Worm (Caenorhabditis elegans) whole organism, L1 larva: Measurements from ENCODE around the gene F21D5.9.

Experiments used
- C34B4.2 ChIP-seq: sonication (generic microtip); optimal IDR thresholded peaks from 2 replicates; lab custom pipeline; 2017; ENCODE audit warnings: mild to moderate bottlenecking, missing genetic modification characterization, missing compliant biosample characterization
- ama-1 ChIP-seq: fragments of 150-350 bp; optimal IDR thresholded peaks from 2 replicates; lab custom pipeline; 2014
- egl-27 ChIP-seq, 2 experiments: fragments of 150-350 bp in 1 of 2; sonication (generic microtip); optimal IDR thresholded peaks; 3 replicates each; lab custom pipeline; 2017 to 2018; ENCODE audit warnings: missing biosample characterization in 2 of 2, missing genetic modification characterization in 2 of 2, missing genetic modification reagents in 2 of 2
- elt-3 ChIP-seq, 6 experiments: fragments of 150-350 bp in 1 of 6; sonication (generic microtip); optimal IDR thresholded peaks; 2 replicates each; lab custom pipeline; 2017 to 2018; ENCODE audit warnings: missing biosample characterization in 6 of 6, missing genetic modification characterization in 6 of 6, inconsistent platforms in 1 of 6
- lin-13 ChIP-seq: fragments of 150-350 bp; optimal IDR thresholded peaks from 2 replicates; lab custom pipeline; 2014; ENCODE audit warnings: missing biosample characterization, missing genetic modification reagents, missing genetic modification characterization
- lin-39 ChIP-seq: fragments of 150-350 bp; optimal IDR thresholded peaks from 2 replicates; lab custom pipeline; 2014; ENCODE audit warnings: missing biosample characterization, missing genetic modification reagents, missing genetic modification characterization
- lir-3 ChIP-seq: sonication (generic microtip); optimal IDR thresholded peaks from 2 replicates; lab custom pipeline; 2016; ENCODE audit warnings: mild to moderate bottlenecking, missing genetic modification characterization, moderate library complexity, missing compliant biosample characterization; ENCODE audit not compliant: poor library complexity
- mdl-1 ChIP-seq, 2 experiments: fragments of 150-350 bp; optimal IDR thresholded peaks; 2 replicates each; lab custom pipeline; 2014 to 2017; ENCODE audit warnings: missing biosample characterization in 2 of 2, missing genetic modification characterization in 2 of 2, inconsistent platforms in 1 of 2
- mep-1 ChIP-seq: fragments of 150-350 bp; optimal IDR thresholded peaks from 2 replicates; lab custom pipeline; 2014; ENCODE audit warnings: missing biosample characterization, missing genetic modification characterization
- nhr-11 ChIP-seq: fragments of 150-350 bp; optimal IDR thresholded peaks from 2 replicates; lab custom pipeline; 2014; ENCODE audit warnings: missing biosample characterization, missing genetic modification characterization
- snpc-4 ChIP-seq: fragments of 150-350 bp; optimal IDR thresholded peaks from 2 replicates; lab custom pipeline; 2014; ENCODE audit warnings: missing biosample characterization, missing genetic modification characterization
- sptf-1 ChIP-seq: fragments of 150-350 bp; optimal IDR thresholded peaks from 2 replicates; lab custom pipeline; 2014; ENCODE audit warnings: missing biosample characterization, missing genetic modification characterization
- unc-86 ChIP-seq: sonication (generic microtip); optimal IDR thresholded peaks from 2 replicates; lab custom pipeline; 2016; ENCODE audit warnings: missing genetic modification characterization, missing compliant biosample characterization
- zip-4 ChIP-seq: fragments of 200-800 bp; sonication (Bioruptor generic); optimal IDR thresholded peaks from 2 replicates; lab custom pipeline; 2018; ENCODE audit warnings: mild to moderate bottlenecking, missing genetic modification characterization, moderate library complexity, missing compliant biosample characterization

DNA sequence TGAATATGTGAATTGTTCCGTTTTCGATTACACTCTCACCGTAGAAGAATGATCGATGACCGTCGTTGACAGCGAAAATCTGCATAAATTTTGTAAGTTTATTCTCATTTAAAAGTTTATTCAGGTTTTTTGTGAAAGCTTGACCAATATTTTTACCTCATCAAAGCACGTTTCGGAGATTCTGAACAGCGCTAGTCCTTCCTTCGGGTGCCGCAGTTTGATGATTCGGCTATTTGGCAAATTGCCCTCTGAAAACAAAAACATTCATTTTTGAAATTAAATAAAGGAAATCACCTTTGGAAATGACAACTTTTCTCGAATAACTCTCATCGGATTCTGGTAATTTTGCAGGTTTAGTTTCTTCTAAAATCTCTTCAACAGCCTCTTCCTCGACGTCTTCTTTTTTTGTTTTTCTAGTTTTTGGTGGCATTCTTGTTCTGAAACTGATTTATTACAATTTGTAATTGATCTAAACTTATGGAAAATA is 17.2 kb downstream of the F21D5.9 start, which contains the start of gene F21D5.6:
- no peak for TF ChIP-seq sptf-1
- no peak for TF ChIP-seq ama-1 (lab: Kevin White, UChicago)
- TF ChIP-seq lin-13, result no peak
- no peak for TF ChIP-seq unc-86 (tag; lab: Kevin White, UChicago)
- TF ChIP-seq elt-3 (tag; optimal IDR thresholded peaks at IDR 0.05; lab: Kevin White, UChicago), result no peak
- TF ChIP-seq lir-3 (tag; lab: Kevin White, UChicago), result no peak
- TF ChIP-seq mep-1 (tag; lab: Kevin White, UChicago), result no peak
- no peak for TF ChIP-seq C34B4.2 (tag; lab: Kevin White, UChicago)
- TF ChIP-seq zip-4 (GFP tag; lab: Kevin White, UChicago), result no peak
- no peak for TF ChIP-seq nhr-11 (tag; lab: Kevin White, UChicago)
- no peak for TF ChIP-seq mdl-1 (tag; optimal IDR thresholded peaks at IDR 0.05; lab: Kevin White, UChicago)
- no peak for TF ChIP-seq snpc-4 (tag; lab: Kevin White, UChicago)
- TF ChIP-seq egl-27 (tag; optimal IDR thresholded peaks at IDR 0.05; lab: Kevin White, UChicago), result no peak
- TF ChIP-seq lin-39 (tag; lab: Kevin White, UChicago), result no peak
